Fruit fly (Drosophila melanogaster): ENCODE measurements around the gene CG2656.

dm6 chr3R:7116511-7116910 is 28.0 kb upstream of the CG2656 start:
- TF ChIP-seq insv (optimal IDR thresholded peaks at IDR 0.05) (no peak), Sin3A (optimal IDR thresholded peaks at IDR 0.05) (no peak), Myc (optimal IDR thresholded peaks at IDR 0.05) (no peak)
